Fruit fly (Drosophila melanogaster): Measurements from ENCODE around the gene Scsalpha2.

Gene Scsalpha2

dm6 chr3R:19463874-19464549 lies 1.1 kb upstream of the Scsalpha2 start (continued):
- TF ChIP-seq CG6765 (GFP tag; optimal IDR thresholded peaks at IDR 0.05), result peak; percentile 38
- TF ChIP-seq btn (GFP tag; optimal IDR thresholded peaks at IDR 0.05), result peak; percentile 17
- TF ChIP-seq ATbp (GFP tag; optimal IDR thresholded peaks at IDR 0.05), result peak; percentile 91
- no peak for TF ChIP-seq CG3995 (GFP tag; optimal IDR thresholded peaks at IDR 0.05)
- TF ChIP-seq Vsx1 (GFP tag; optimal IDR thresholded peaks at IDR 0.05), result peak; percentile 71
- peak; percentile 94 for TF ChIP-seq Asciz (GFP tag; optimal IDR thresholded peaks at IDR 0.05)
- peak; percentile 85 for TF ChIP-seq CG33557 (GFP tag; optimal IDR thresholded peaks at IDR 0.05)
- no peak for TF ChIP-seq Ptx1 (GFP tag; IDR thresholded peaks at IDR 0.05)
- no peak for TF ChIP-seq Neu2 (GFP tag; optimal IDR thresholded peaks at IDR 0.05; ENCODE audit: borderline replicate concordance)
- TF ChIP-seq H2.0 (GFP tag; IDR thresholded peaks at IDR 0.05), result no peak
- peak; percentile 69; the same call in 1 of the 2 replicates for TF ChIP-seq rib (GFP tag; IDR thresholded peaks at IDR 0.05)
- TF ChIP-seq MESR4 (GFP tag; optimal IDR thresholded peaks at IDR 0.05), result no peak
- TF ChIP-seq eve (GFP tag; optimal IDR thresholded peaks at IDR 0.05), result peak in 1 of 2 experiments; percentile 64
- peak; percentile 29 for TF ChIP-seq CG17829 (tag; optimal IDR thresholded peaks at IDR 0.05)
- TF ChIP-seq CG11456 (GFP tag; IDR thresholded peaks at IDR 0.05), result no peak
- no peak for TF ChIP-seq lov (optimal IDR thresholded peaks at IDR 0.05)
- TF ChIP-seq lov (GFP tag; IDR thresholded peaks at IDR 0.05), result peak; percentile 62; the same call in 1 of the 3 replicates
- no peak for TF ChIP-seq slbo (GFP tag; IDR thresholded peaks at IDR 0.05)
- TF ChIP-seq cwo (GFP tag; optimal IDR thresholded peaks at IDR 0.05), result peak; percentile 4
- TF ChIP-seq pnt (GFP tag; optimal IDR thresholded peaks at IDR 0.05), result peak; percentile 31
- no peak for TF ChIP-seq trh (GFP tag; optimal IDR thresholded peaks at IDR 0.05)
- no peak for TF ChIP-seq kay (GFP tag; optimal IDR thresholded peaks at IDR 0.05)
- TF ChIP-seq ems (GFP tag; optimal IDR thresholded peaks at IDR 0.05), result peak; percentile 11
- TF ChIP-seq CG17385 (GFP tag; optimal IDR thresholded peaks at IDR 0.05), result peak; percentile 49
- TF ChIP-seq Elba2 (GFP tag; optimal IDR thresholded peaks at IDR 0.05), result peak; percentile 25
- peak; percentile 76 for TF ChIP-seq caup (GFP tag; optimal IDR thresholded peaks at IDR 0.05; ENCODE audit: severe bottlenecking)
- no peak for TF ChIP-seq Dip2 (GFP tag; IDR thresholded peaks at IDR 0.05)
- peak; percentile 43 for TF ChIP-seq CG10147 (GFP tag; optimal IDR thresholded peaks at IDR 0.05)
- no peak for TF ChIP-seq Fer2 (tag; optimal IDR thresholded peaks at IDR 0.05)
- no peak for TF ChIP-seq Ets65A (GFP tag)
- peak; percentile 43 for TF ChIP-seq CG3163 (GFP tag; optimal IDR thresholded peaks at IDR 0.05)
- TF ChIP-seq slp2 (GFP tag; optimal IDR thresholded peaks at IDR 0.05), result no peak
- no peak for TF ChIP-seq CG8478 (optimal IDR thresholded peaks at IDR 0.05)
- TF ChIP-seq ttk (GFP tag; IDR thresholded peaks at IDR 0.05), result peak; percentile 24; the same call in 1 of the 2 replicates
- no peak for TF ChIP-seq Jarid2 (GFP tag; optimal IDR thresholded peaks at IDR 0.05)
- peak; percentile 61 for TF ChIP-seq CG10462 (GFP tag; optimal IDR thresholded peaks at IDR 0.05)
- no peak for TF ChIP-seq ind (GFP tag; optimal IDR thresholded peaks at IDR 0.05)
- peak; percentile 17 for TF ChIP-seq tup (GFP tag; optimal IDR thresholded peaks at IDR 0.05)
- TF ChIP-seq sqz (GFP tag; optimal IDR thresholded peaks at IDR 0.05), result peak; percentile 63
- TF ChIP-seq CG15601 (tag; optimal IDR thresholded peaks at IDR 0.05), result peak; percentile 90
- 0 out of 3 replicates have a peak, but pooled peaks have one; percentile 20 for TF ChIP-seq z (GFP tag; IDR thresholded peaks at IDR 0.05)
- TF ChIP-seq CG6654 (GFP tag; optimal IDR thresholded peaks at IDR 0.05), result peak; percentile 9
- TF ChIP-seq ewg (GFP tag; optimal IDR thresholded peaks at IDR 0.05), result peak; percentile 58
- TF ChIP-seq Atf3 (GFP tag; optimal IDR thresholded peaks at IDR 0.05), result no peak
- TF ChIP-seq zfh1 (GFP tag; IDR thresholded peaks at IDR 0.05), result no peak
- TF ChIP-seq crc (GFP tag; optimal IDR thresholded peaks at IDR 0.05), result peak; percentile 36
- peak; percentile 52 for TF ChIP-seq cg (GFP tag; optimal IDR thresholded peaks at IDR 0.05)
- no peak for TF ChIP-seq tx (GFP tag; optimal IDR thresholded peaks at IDR 0.05)
- TF ChIP-seq CG15073 (GFP tag; optimal IDR thresholded peaks at IDR 0.05), result no peak
- peak; percentile 50 for TF ChIP-seq CG4328 (GFP tag; optimal IDR thresholded peaks at IDR 0.05)
- peak; percentile 91 for TF ChIP-seq Med (GFP tag)

All from whole organism, embryonic.